Fruit fly (Drosophila melanogaster) whole organism, pupa: ENCODE data around the gene CG17321.

Experiments used
- CG10348 ChIP-seq: fragments of 200-800 bp; sonication (Bioruptor generic); IDR thresholded peaks from 2 replicates; pipeline ENCODE4 v1.3.6; 2022; ENCODE audit warnings: missing biosample characterization, missing genetic modification characterization
- CG12605 ChIP-seq: fragments of 200-800 bp; sonication (Bioruptor generic); IDR thresholded peaks from 2 replicates; pipeline ENCODE4 v1.3.6; 2022; ENCODE audit warnings: missing biosample characterization, missing genetic modification characterization
- CG13204 ChIP-seq: fragments of 200-800 bp; sonication (Bioruptor generic); optimal IDR thresholded peaks from 2 replicates; lab custom pipeline; 2018; ENCODE audit warnings: missing biosample characterization, mild to moderate bottlenecking, missing genetic modification characterization, moderate library complexity
- CG14655 ChIP-seq: fragments of 200-800 bp; sonication (Bioruptor generic); optimal IDR thresholded peaks from 3 replicates; lab custom pipeline; 2017; ENCODE audit warnings: mild to moderate bottlenecking, missing biosample characterization, missing genetic modification reagents, missing genetic modification characterization
- CG15710 ChIP-seq: fragments of 200-800 bp; sonication (Bioruptor generic); optimal IDR thresholded peaks from 2 replicates; lab custom pipeline; 2018; ENCODE audit warnings: missing biosample characterization, mild to moderate bottlenecking, missing genetic modification characterization, moderate library complexity
- CG17806 ChIP-seq: fragments of 200-800 bp; sonication (Bioruptor generic); optimal IDR thresholded peaks from 2 replicates; lab custom pipeline; 2018; ENCODE audit warnings: missing biosample characterization, mild to moderate bottlenecking, missing genetic modification characterization, moderate library complexity
- CG32121 ChIP-seq: fragments of 200-800 bp; sonication (Bioruptor generic); IDR thresholded peaks from 2 replicates; pipeline ENCODE4 v1.3.6; 2022; ENCODE audit warnings: missing biosample characterization, missing genetic modification characterization
- CG34367 ChIP-seq: fragments of 200-800 bp; sonication (Bioruptor generic); optimal IDR thresholded peaks from 2 replicates; lab custom pipeline; 2018; ENCODE audit warnings: missing biosample characterization, mild to moderate bottlenecking, missing genetic modification characterization
- CG4496 ChIP-seq: fragments of 200-800 bp; sonication (Bioruptor generic); IDR thresholded peaks from 3 replicates; pipeline ENCODE4 v1.3.6; 2022; ENCODE audit warnings: missing biosample characterization, missing genetic modification characterization
- CG8159 ChIP-seq: fragments of 200-800 bp; sonication (Bioruptor generic); optimal IDR thresholded peaks from 3 replicates; lab custom pipeline; 2018; ENCODE audit warnings: missing biosample characterization, mild to moderate bottlenecking, missing genetic modification characterization, moderate library complexity
- CG8301 ChIP-seq: fragments of 200-800 bp; sonication (Bioruptor generic); optimal IDR thresholded peaks from 2 replicates; lab custom pipeline; 2018; ENCODE audit warnings: missing biosample characterization, mild to moderate bottlenecking, missing genetic modification characterization
- CG9948 ChIP-seq: fragments of 200-800 bp; sonication (Bioruptor generic); optimal IDR thresholded peaks from 2 replicates; lab custom pipeline; 2018; ENCODE audit warnings: missing biosample characterization, mild to moderate bottlenecking, missing genetic modification characterization, moderate library complexity
- D1 ChIP-seq: fragments of 200-800 bp; sonication (Bioruptor generic); optimal IDR thresholded peaks from 2 replicates; lab custom pipeline; 2018; ENCODE audit warnings: missing biosample characterization, mild to moderate bottlenecking, missing genetic modification characterization, moderate library complexity
- EcR ChIP-seq: fragments of 200-800 bp; sonication (Bioruptor generic); optimal IDR thresholded peaks from 3 replicates; lab custom pipeline; 2019; ENCODE audit warnings: missing biosample characterization, missing genetic modification characterization, mild to moderate bottlenecking, moderate library complexity, missing genetic modification reagents
- Ets98B ChIP-seq: fragments of 200-800 bp; sonication (Bioruptor generic); IDR thresholded peaks from 2 replicates; pipeline ENCODE4 v1.3.6; 2022; ENCODE audit warnings: missing biosample characterization, missing genetic modification characterization
- Pif1A ChIP-seq: fragments of 200-800 bp; sonication (Bioruptor generic); optimal IDR thresholded peaks from 3 replicates; lab custom pipeline; 2016; ENCODE audit warnings: missing biosample characterization, missing genetic modification characterization
- Pif1B ChIP-seq: fragments of 200-800 bp; sonication (Bioruptor generic); optimal IDR thresholded peaks from 3 replicates; lab custom pipeline; 2016; ENCODE audit warnings: missing biosample characterization, missing genetic modification characterization
- Snoo ChIP-seq: fragments of 200-800 bp; sonication (Bioruptor generic); optimal IDR thresholded peaks from 3 replicates; lab custom pipeline; 2017; ENCODE audit warnings: missing biosample characterization, mild to moderate bottlenecking, missing genetic modification characterization, inconsistent platforms
- fd96Ca ChIP-seq: fragments of 200-800 bp; sonication (Bioruptor generic); IDR thresholded peaks from 3 replicates; pipeline ENCODE4 v1.3.6; 2022; ENCODE audit warnings: missing biosample characterization, missing genetic modification characterization
- gl ChIP-seq: fragments of 200-800 bp; sonication (Bioruptor generic); optimal IDR thresholded peaks from 2 replicates; lab custom pipeline; 2018; ENCODE audit warnings: missing biosample characterization, mild to moderate bottlenecking, missing genetic modification characterization
- rn ChIP-seq: fragments of 200-800 bp; sonication (Bioruptor generic); IDR thresholded peaks from 2 replicates; pipeline ENCODE4 v1.3.6; 2022; ENCODE audit warnings: missing biosample characterization, missing genetic modification characterization

Gene CG17321

dm6 chr2L:18844917-18845509, at the start of gene CG17321:
Gene CG17321, plus strand, starts transcription at chr2L:18845184.
- TF ChIP-seq CG15710 (no peak), Pif1B (GFP tag; lab: Kevin White, UChicago) (peak; percentile 15)
- TF ChIP-seq, all 21 proteins: peak for 1

DNA sequence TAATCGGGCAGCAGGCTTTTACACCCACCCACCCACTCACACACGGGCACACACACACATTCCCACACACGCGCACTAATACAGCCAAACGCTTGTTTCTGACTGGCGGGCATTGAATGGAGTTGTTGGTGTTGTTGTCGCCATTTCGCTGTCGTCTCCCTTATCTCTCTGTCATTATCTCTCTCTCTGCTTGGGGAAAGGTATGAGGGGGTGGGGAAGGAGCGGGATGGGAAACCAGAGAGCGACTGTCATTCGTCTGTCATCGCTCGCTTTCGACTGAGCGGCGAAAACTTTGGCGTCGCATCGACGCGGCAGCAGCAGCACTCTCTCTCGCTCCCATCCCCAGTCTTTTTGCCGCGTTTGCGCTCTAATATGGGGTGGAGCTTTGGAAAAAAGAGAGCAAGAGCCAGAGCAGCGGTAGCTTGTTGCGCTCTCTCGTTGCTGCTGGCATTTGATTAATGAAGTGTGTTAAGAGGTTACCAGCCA, 49.0 kb upstream of the CG17321 start:
- TF ChIP-seq CG8301 (tag; lab: Kevin White, UChicago) (no peak), CG13204 (GFP tag; lab: Kevin White, UChicago) (no peak), CG4496 (GFP tag; lab: Robert Waterston, UW) (0 out of 3 replicates have a peak, but pooled peaks have one; percentile 26), CG14655 (GFP tag; lab: Kevin White, UChicago) (no peak), CG15710 (no peak), Pif1B (GFP tag; lab: Kevin White, UChicago) (no peak), fd96Ca (GFP tag; lab: Robert Waterston, UW) (peak; percentile 32; the same call in 1 of the 3 replicates), CG8159 (no peak), EcR (GFP tag; lab: Kevin White, UChicago) (no peak)

dm6 chr2L:18796446-18796845, 48.5 kb upstream of the CG17321 start:
- peak; percentile 21; the same call in 1 of the 3 replicates for TF ChIP-seq CG4496 (GFP tag; lab: Robert Waterston, UW)
- TF ChIP-seq Snoo (tag; lab: Kevin White, UChicago): no peak

DNA sequence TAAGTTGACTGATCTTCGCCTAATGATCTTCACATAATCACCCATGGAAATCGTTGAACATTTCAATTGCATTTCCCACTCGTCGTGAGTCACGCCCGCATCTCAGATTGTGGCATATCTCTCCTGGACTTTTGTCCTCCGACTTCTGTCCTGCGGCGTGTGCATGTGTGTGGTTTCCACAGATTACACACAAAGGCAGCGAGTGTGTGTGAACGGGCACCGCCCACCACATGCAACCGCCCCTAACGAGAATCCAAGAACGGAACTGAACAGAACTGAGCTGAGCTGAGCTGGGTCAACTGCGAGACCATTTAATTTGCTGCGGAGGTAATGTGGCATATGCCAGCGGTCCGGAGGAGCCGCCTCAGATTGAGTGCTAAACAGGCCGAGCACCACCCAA, 43.3 kb upstream of the CG17321 start:
- TF ChIP-seq Pif1B (GFP tag; lab: Kevin White, UChicago): no peak
- no peak for TF ChIP-seq CG14655 (GFP tag; lab: Kevin White, UChicago)
- no peak for TF ChIP-seq CG4496 (GFP tag; lab: Robert Waterston, UW)
- no peak for TF ChIP-seq CG17806 (tag; lab: Kevin White, UChicago)
- TF ChIP-seq Ets98B: no peak
- TF ChIP-seq D1 (tag; lab: Kevin White, UChicago): no peak
- no peak for TF ChIP-seq rn (GFP tag; lab: Robert Waterston, UW)
- no peak for TF ChIP-seq fd96Ca (GFP tag; lab: Robert Waterston, UW)
- TF ChIP-seq CG13204 (GFP tag; lab: Kevin White, UChicago): no peak
- no peak for TF ChIP-seq CG34367 (tag; lab: Kevin White, UChicago)
- no peak for TF ChIP-seq EcR (GFP tag; lab: Kevin White, UChicago)
- TF ChIP-seq CG8159: no peak
- TF ChIP-seq Snoo (tag; lab: Kevin White, UChicago): no peak
- TF ChIP-seq CG8301 (tag; lab: Kevin White, UChicago): no peak
- no peak for TF ChIP-seq CG32121 (GFP tag; lab: Robert Waterston, UW)

DNA sequence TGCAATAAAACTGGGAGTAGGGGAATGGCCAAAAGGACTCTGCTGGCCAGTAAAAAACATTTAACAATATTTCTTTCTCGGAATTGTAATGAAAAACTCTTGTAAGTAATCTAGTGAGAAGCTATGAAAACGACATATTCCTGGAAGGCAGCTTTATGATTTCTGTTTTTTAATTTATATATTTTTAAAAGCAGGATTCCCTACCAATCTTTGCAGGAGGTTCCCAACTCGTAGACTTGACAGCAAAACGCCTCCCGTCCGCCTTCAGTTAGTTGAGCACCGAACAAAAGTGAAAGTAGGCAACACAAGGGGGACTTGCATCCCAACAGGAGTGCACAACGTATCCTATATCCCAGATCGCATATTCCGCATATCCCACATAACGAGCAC, 39.7 kb upstream of the CG17321 start, which contains the start of gene CG43814:
TSS of gene CG43814 (minus strand) at position 101 of the 390 bp plus-strand sequence.
- TF ChIP-seq CG14655 (GFP tag; lab: Kevin White, UChicago) (no peak), rn (GFP tag; lab: Robert Waterston, UW) (no peak), CG10348 (no peak), CG4496 (GFP tag; lab: Robert Waterston, UW) (no peak), fd96Ca (GFP tag; lab: Robert Waterston, UW) (no peak), gl (tag; lab: Kevin White, UChicago) (no peak), CG17806 (tag; lab: Kevin White, UChicago) (no peak), Ets98B (no peak), CG8159 (no peak), CG15710 (no peak), CG34367 (tag; lab: Kevin White, UChicago) (no peak), CG9948 (tag; lab: Kevin White, UChicago) (no peak), Pif1B (GFP tag; lab: Kevin White, UChicago) (no peak), CG32121 (GFP tag; lab: Robert Waterston, UW) (no peak), CG8301 (tag; lab: Kevin White, UChicago) (no peak), Snoo (tag; lab: Kevin White, UChicago) (no peak), CG12605 (no peak)

dm6 chr2L:18805637-18806403, 39.2 kb upstream of the CG17321 start:
- TF ChIP-seq rn (GFP tag; lab: Robert Waterston, UW) (no peak), CG34367 (tag; lab: Kevin White, UChicago) (no peak), EcR (GFP tag; lab: Kevin White, UChicago) (no peak), CG14655 (GFP tag; lab: Kevin White, UChicago) (no peak), Pif1B (GFP tag; lab: Kevin White, UChicago) (no peak), CG15710 (peak; percentile 31), Snoo (tag; lab: Kevin White, UChicago) (peak; percentile 19), CG12605 (no peak), CG8159 (peak; percentile 44), CG13204 (GFP tag; lab: Kevin White, UChicago) (no peak), Pif1A (GFP tag; lab: Kevin White, UChicago) (no peak), CG9948 (tag; lab: Kevin White, UChicago) (peak; percentile 10), Ets98B (no peak), CG10348 (no peak), CG4496 (GFP tag; lab: Robert Waterston, UW) (no peak), CG8301 (tag; lab: Kevin White, UChicago) (no peak), CG32121 (GFP tag; lab: Robert Waterston, UW) (no peak), D1 (tag; lab: Kevin White, UChicago) (no peak), fd96Ca (GFP tag; lab: Robert Waterston, UW) (no peak), CG17806 (tag; lab: Kevin White, UChicago) (no peak), gl (tag; lab: Kevin White, UChicago) (no peak)
